Fruit fly (Drosophila melanogaster) whole organism, wandering third instar larva: ENCODE results near the gene CheB38b.

Experiments
- Abd-B ChIP-seq: fragments of >200 bp; optimal IDR thresholded peaks from 2 replicates; lab custom pipeline; 2017; ENCODE audit warnings: missing biosample characterization, missing genetic modification characterization
- CG32264 ChIP-seq: fragments of 200-800 bp; sonication (Bioruptor generic); optimal IDR thresholded peaks from 2 replicates; lab custom pipeline; 2016; ENCODE audit warnings: missing biosample characterization, missing genetic modification characterization
- CG9705 ChIP-seq: fragments of 200-800 bp; sonication (Bioruptor generic); optimal IDR thresholded peaks from 2 replicates; lab custom pipeline; 2018; ENCODE audit warnings: missing biosample characterization, mild to moderate bottlenecking, missing genetic modification characterization
- Dfd ChIP-seq: fragments of >200 bp; optimal IDR thresholded peaks from 2 replicates; lab custom pipeline; 2017; ENCODE audit warnings: missing biosample characterization, missing genetic modification characterization
- Dif ChIP-seq: fragments of 200-275, 200-300 bp; sonication (Bioruptor generic); optimal IDR thresholded peaks from 2 replicates; lab custom pipeline; 2018; ENCODE audit warnings: missing biosample characterization, missing genetic modification characterization; ENCODE audit not compliant: partially characterized antibody
- GATAd ChIP-seq: sonication (Bioruptor generic); optimal IDR thresholded peaks from 2 replicates; lab custom pipeline; 2016; ENCODE audit warnings: missing biosample characterization, missing genetic modification characterization
- HLH106 ChIP-seq: fragments of 200-800 bp; optimal IDR thresholded peaks from 3 replicates; lab custom pipeline; 2019; ENCODE audit warnings: missing biosample characterization, mild to moderate bottlenecking, missing genetic modification characterization, moderate library complexity
- Hnf4 ChIP-seq: fragments of 200-800 bp; sonication (Bioruptor generic); optimal IDR thresholded peaks from 2 replicates; lab custom pipeline; 2016; ENCODE audit warnings: missing biosample characterization, mild to moderate bottlenecking, missing genetic modification characterization
- Hr78 ChIP-seq: fragments of >200 bp; optimal IDR thresholded peaks from 2 replicates; lab custom pipeline; 2017; ENCODE audit warnings: missing biosample characterization, missing genetic modification characterization
- Hr83 ChIP-seq: fragments of 200-300 bp; sonication (Bioruptor generic); optimal IDR thresholded peaks from 2 replicates; lab custom pipeline; 2016; ENCODE audit warnings: missing biosample characterization, mild to moderate bottlenecking, missing genetic modification characterization, moderate library complexity; ENCODE audit not compliant: poor library complexity, severe bottlenecking
- Jra ChIP-seq: sonication (Bioruptor generic); optimal IDR thresholded peaks from 2 replicates; lab custom pipeline; 2016; ENCODE audit warnings: missing biosample characterization, missing genetic modification characterization
- Mio ChIP-seq: sonication (Bioruptor generic); optimal IDR thresholded peaks from 2 replicates; lab custom pipeline; 2016; ENCODE audit warnings: missing biosample characterization, missing genetic modification characterization
- Myc ChIP-seq: fragments of >200 bp; optimal IDR thresholded peaks from 2 replicates; lab custom pipeline; 2017
- N ChIP-seq: fragments of >200 bp; optimal IDR thresholded peaks from 2 replicates; lab custom pipeline; 2018; ENCODE audit warnings: missing biosample characterization, missing external identifiers, missing genetic modification characterization
- OdsH ChIP-seq: fragments of 200-800 bp; sonication (Bioruptor generic); optimal IDR thresholded peaks from 2 replicates; lab custom pipeline; 2016; ENCODE audit warnings: missing biosample characterization, mild to moderate bottlenecking, missing genetic modification characterization
- Sp1 ChIP-seq: fragments of 200-800 bp; sonication (Bioruptor generic); optimal IDR thresholded peaks from 3 replicates; lab custom pipeline; 2019; ENCODE audit warnings: missing biosample characterization, mild to moderate bottlenecking, missing genetic modification characterization, moderate library complexity
- Vsx2 ChIP-seq: fragments of 200-300, 225-300 bp; sonication (Bioruptor generic); optimal IDR thresholded peaks from 2 replicates; lab custom pipeline; 2018; ENCODE audit warnings: missing biosample characterization, missing genetic modification characterization; ENCODE audit not compliant: partially characterized antibody
- br ChIP-seq: fragments of 200-800 bp; sonication (Bioruptor generic); optimal IDR thresholded peaks from 2 replicates; lab custom pipeline; 2016; ENCODE audit warnings: missing biosample characterization, missing genetic modification characterization
- brk ChIP-seq: fragments of 200-800 bp; sonication (Bioruptor generic); optimal IDR thresholded peaks from 2 replicates; lab custom pipeline; 2016; ENCODE audit warnings: missing biosample characterization, mild to moderate bottlenecking, missing genetic modification characterization
- dl ChIP-seq, 2 experiments: fragments of 175-275, 200-275 bp in 1 of 2; fragments of 200-275 bp in 1 of 2; sonication (Bioruptor generic); optimal IDR thresholded peaks; lab custom pipeline; 2018; ENCODE audit warnings: mild to moderate bottlenecking in 2 of 2, missing biosample characterization in 2 of 2, missing genetic modification characterization in 2 of 2, moderate library complexity in 2 of 2; ENCODE audit not compliant: partially characterized antibody in 2 of 2, insufficient read depth in 1 of 2
- dmrt93B ChIP-seq: fragments of 200-800 bp; sonication (Bioruptor generic); optimal IDR thresholded peaks from 2 replicates; lab custom pipeline; 2018; ENCODE audit warnings: missing biosample characterization, mild to moderate bottlenecking, missing genetic modification characterization
- ey ChIP-seq: fragments of 200-800 bp; sonication (Bioruptor generic); optimal IDR thresholded peaks from 2 replicates; lab custom pipeline; 2016; ENCODE audit warnings: missing biosample characterization, missing genetic modification characterization
- foxo ChIP-seq, 2 experiments: fragments of 200-800 bp; sonication (Bioruptor generic); optimal IDR thresholded peaks; 2 replicates in 1 of 2; 3 replicates in 1 of 2; lab custom pipeline; 2016 to 2017; ENCODE audit warnings: missing biosample characterization in 2 of 2, missing genetic modification characterization in 2 of 2
- fru ChIP-seq: fragments of 200-800 bp; sonication (Bioruptor generic); optimal IDR thresholded peaks from 3 replicates; lab custom pipeline; 2016; ENCODE audit warnings: missing biosample characterization, mild to moderate bottlenecking, missing genetic modification characterization
- h ChIP-seq: fragments of 200-800 bp; sonication (Bioruptor generic); optimal IDR thresholded peaks from 3 replicates; lab custom pipeline; 2016; ENCODE audit warnings: missing biosample characterization, mild to moderate bottlenecking, missing genetic modification characterization
- jim ChIP-seq: fragments of 175-275, 200-325 bp; sonication (Bioruptor generic); optimal IDR thresholded peaks from 2 replicates; lab custom pipeline; 2016; ENCODE audit warnings: missing biosample characterization, mild to moderate bottlenecking, missing genetic modification characterization
- lola ChIP-seq: fragments of >200 bp; optimal IDR thresholded peaks from 2 replicates; lab custom pipeline; 2017; ENCODE audit warnings: missing biosample characterization, missing genetic modification characterization
- pan ChIP-seq: fragments of >200 bp; optimal IDR thresholded peaks from 2 replicates; lab custom pipeline; 2017
- psq ChIP-seq: fragments of 200-800 bp; sonication (Bioruptor generic); optimal IDR thresholded peaks from 3 replicates; lab custom pipeline; 2017; ENCODE audit warnings: missing biosample characterization, mild to moderate bottlenecking, missing genetic modification characterization, moderate library complexity
- rgr ChIP-seq: fragments of 200-800 bp; sonication (Bioruptor generic); optimal IDR thresholded peaks from 3 replicates; lab custom pipeline; 2016; ENCODE audit warnings: missing biosample characterization, mild to moderate bottlenecking, missing genetic modification characterization
- sage ChIP-seq: fragments of 200-800 bp; sonication (Bioruptor generic); optimal IDR thresholded peaks from 2 replicates; lab custom pipeline; 2016; ENCODE audit warnings: missing biosample characterization, mild to moderate bottlenecking, missing genetic modification characterization
- sv ChIP-seq: fragments of 200-800 bp; sonication (Bioruptor generic); optimal IDR thresholded peaks from 3 replicates; lab custom pipeline; 2016; ENCODE audit warnings: missing biosample characterization, missing genetic modification characterization
- tai ChIP-seq: sonication (Bioruptor generic); optimal IDR thresholded peaks from 2 replicates; lab custom pipeline; 2016; ENCODE audit warnings: missing biosample characterization, missing genetic modification characterization
- usp ChIP-seq: fragments of >200 bp; optimal IDR thresholded peaks from 2 replicates; lab custom pipeline; 2017; ENCODE audit warnings: missing biosample characterization, missing genetic modification characterization
- woc ChIP-seq: sonication (Bioruptor generic); optimal IDR thresholded peaks from 2 replicates; lab custom pipeline; 2016; ENCODE audit warnings: missing biosample characterization, mild to moderate bottlenecking, missing genetic modification characterization

The CheB38b gene

dm6 chr2L:20783908-20784307 lies 33.2 kb downstream of the CheB38b start:
- TF ChIP-seq rgr (GFP tag; lab: Kevin White, UChicago) (no peak), pan (lab: Kevin White, UChicago) (no peak), woc (GFP tag; lab: Kevin White, UChicago) (no peak), GATAd (GFP tag; lab: Kevin White, UChicago) (no peak), CG9705 (GFP tag; lab: Kevin White, UChicago) (no peak), Hr83 (no peak), dmrt93B (no peak), OdsH (GFP tag; lab: Kevin White, UChicago) (no peak), Sp1 (GFP tag; lab: Kevin White, UChicago) (no peak)

- TF ChIP-seq psq (peak; percentile 82), usp (GFP tag; lab: Kevin White, UChicago) (no peak), Sp1 (GFP tag; lab: Kevin White, UChicago) (no peak)
- TF ChIP-seq, all 38 proteins: peak for 1
Measured at dm6 chr2L:20783044-20783443, 34.0 kb downstream of the CheB38b start.

dm6 chr2L:20780768-20781167 lies 36.3 kb downstream of the CheB38b start:
- TF ChIP-seq br (GFP tag; lab: Kevin White, UChicago) (peak; percentile 68), Sp1 (GFP tag; lab: Kevin White, UChicago) (peak; percentile 45), foxo (GFP tag; optimal IDR thresholded peaks at IDR 0.05; lab: Kevin White, UChicago) (peak in 1 of 2 experiments; percentile 45), Hr83 (peak; percentile 85), Jra (GFP tag; lab: Kevin White, UChicago) (peak; percentile 50), dmrt93B (peak; percentile 12), psq (peak; percentile 42), Myc (lab: Kevin White, UChicago) (no peak), woc (GFP tag; lab: Kevin White, UChicago) (no peak), Hnf4 (GFP tag; lab: Kevin White, UChicago) (peak; percentile 50), GATAd (GFP tag; lab: Kevin White, UChicago) (no peak), OdsH (GFP tag; lab: Kevin White, UChicago) (peak; percentile 76), rgr (GFP tag; lab: Kevin White, UChicago) (peak; percentile 70), CG32264 (GFP tag; lab: Kevin White, UChicago) (peak; percentile 31), fru (GFP tag; lab: Kevin White, UChicago) (peak; percentile 43), h (GFP tag; lab: Kevin White, UChicago) (peak; percentile 74), dl (GFP tag; optimal IDR thresholded peaks at IDR 0.05; lab: Kevin White, UChicago; ENCODE audit: insufficient read depth in 1 of 2, partially characterized antibody in 2 of 2) (no peak), pan (lab: Kevin White, UChicago) (no peak)
- TF ChIP-seq, all 38 proteins: peak for 13

DNA sequence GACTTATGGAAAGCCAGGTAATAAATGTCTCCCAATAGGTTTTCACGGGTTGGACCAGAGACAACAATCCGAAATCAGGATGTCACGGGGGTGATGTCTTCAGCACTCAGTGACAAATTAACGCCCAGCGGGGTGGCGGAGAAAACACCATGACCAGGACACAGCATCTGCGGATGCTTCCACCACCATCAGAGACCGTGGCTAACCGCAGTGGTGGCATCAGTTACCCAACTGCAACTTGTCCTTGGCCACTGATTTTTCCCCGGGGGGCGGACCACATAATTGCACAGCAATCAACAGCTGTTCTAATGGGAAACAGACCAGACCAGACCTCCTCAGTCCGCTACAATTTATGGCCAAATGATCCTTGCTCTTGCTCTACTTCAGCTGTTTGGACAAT lies 38.7 kb downstream of the CheB38b start:
- no peak for TF ChIP-seq brk (GFP tag; lab: Kevin White, UChicago)
- TF ChIP-seq tai (GFP tag; lab: Kevin White, UChicago) = no peak
- no peak for TF ChIP-seq br (GFP tag; lab: Kevin White, UChicago)
- no peak for TF ChIP-seq lola
- TF ChIP-seq jim (GFP tag; lab: Kevin White, UChicago) = no peak
- TF ChIP-seq h (GFP tag; lab: Kevin White, UChicago) = no peak
- TF ChIP-seq GATAd (GFP tag; lab: Kevin White, UChicago) = no peak
- TF ChIP-seq Myc (lab: Kevin White, UChicago) = no peak
- no peak for TF ChIP-seq N (GFP tag; lab: Kevin White, UChicago)
- no peak for TF ChIP-seq OdsH (GFP tag; lab: Kevin White, UChicago)
- no peak for TF ChIP-seq Hnf4 (GFP tag; lab: Kevin White, UChicago)
- no peak for TF ChIP-seq rgr (GFP tag; lab: Kevin White, UChicago)
- TF ChIP-seq CG32264 (GFP tag; lab: Kevin White, UChicago) = no peak
- no peak for TF ChIP-seq Dif
- no peak for TF ChIP-seq Mio (GFP tag; lab: Kevin White, UChicago)
- no peak for TF ChIP-seq woc (GFP tag; lab: Kevin White, UChicago)
- no peak for TF ChIP-seq fru (GFP tag; lab: Kevin White, UChicago)
- no peak for TF ChIP-seq sv (GFP tag; lab: Kevin White, UChicago)
- no peak for TF ChIP-seq foxo (GFP tag; optimal IDR thresholded peaks at IDR 0.05; lab: Kevin White, UChicago)

dm6 chr2L:20776940-20777502 lies 40.0 kb downstream of the CheB38b start:
- TF ChIP-seq foxo (GFP tag; optimal IDR thresholded peaks at IDR 0.05; lab: Kevin White, UChicago) (no peak), psq (no peak), Dfd (GFP tag; lab: Kevin White, UChicago) (no peak), dmrt93B (no peak), Hr78 (GFP tag; lab: Kevin White, UChicago) (no peak), Myc (lab: Kevin White, UChicago) (no peak), Vsx2 (GFP tag; lab: Kevin White, UChicago) (no peak), Hr83 (no peak), Sp1 (GFP tag; lab: Kevin White, UChicago) (no peak), CG32264 (GFP tag; lab: Kevin White, UChicago) (no peak), br (GFP tag; lab: Kevin White, UChicago) (no peak), Hnf4 (GFP tag; lab: Kevin White, UChicago) (no peak), HLH106 (tag; lab: Kevin White, UChicago) (no peak), Abd-B (GFP tag; lab: Kevin White, UChicago) (no peak), jim (GFP tag; lab: Kevin White, UChicago) (no peak), usp (GFP tag; lab: Kevin White, UChicago) (no peak), ey (no peak), sage (GFP tag; lab: Kevin White, UChicago) (no peak), fru (GFP tag; lab: Kevin White, UChicago) (no peak), Mio (GFP tag; lab: Kevin White, UChicago) (no peak)
